Worm (Caenorhabditis elegans): ENCODE measurements around the gene ssp-35.
A peak's percentile ranks its signal among the peaks of the same experiment; 100 is the strongest.

Gene ssp-35

ce11 chrV:12303453-12304077, 39.9 kb upstream of the ssp-35 start (continued):
- TF ChIP-seq ces-1 (GFP tag; optimal IDR thresholded peaks at IDR 0.05), result no peak
- peak; percentile 64 for TF ChIP-seq ceh-63 (GFP tag; optimal IDR thresholded peaks at IDR 0.05)
- peak; percentile 85 for TF ChIP-seq jun-1 (tag; optimal IDR thresholded peaks at IDR 0.05)

ce11 chrV:12301985-12302591, 38.5 kb upstream of the ssp-35 start, which contains the start of the genes frm-7 and F55C5.17:
Gene frm-7 (plus strand): TSS chrV:12302484.
Gene F55C5.17 (plus strand): TSS chrV:12302541.
- TF ChIP-seq ceh-63 (GFP tag; optimal IDR thresholded peaks at IDR 0.05), result no peak
- TF ChIP-seq lin-35 (GFP tag; optimal IDR thresholded peaks at IDR 0.05), result peak in 1 of 2 experiments; percentile 25
- no peak for TF ChIP-seq efl-1 (optimal IDR thresholded peaks at IDR 0.05)
- TF ChIP-seq efl-1 (GFP tag; optimal IDR thresholded peaks at IDR 0.05 in 1 of 2), result peak in 1 of 2 experiments; percentile 90
- no peak for TF ChIP-seq fkh-8 (tag; optimal IDR thresholded peaks at IDR 0.05)
- no peak for TF ChIP-seq sptf-1 (tag; optimal IDR thresholded peaks at IDR 0.05)
- peak in 1 of 6 experiments; percentile 10 for TF ChIP-seq elt-3 (tag; optimal IDR thresholded peaks at IDR 0.05)
- TF ChIP-seq ama-1 (optimal IDR thresholded peaks at IDR 0.05), result no peak
- TF ChIP-seq ets-5 (GFP tag; IDR thresholded peaks at IDR 0.05), result no peak
- no peak for TF ChIP-seq unc-30 (tag; optimal IDR thresholded peaks at IDR 0.05)
- no peak for TF ChIP-seq hlh-4 (tag; optimal IDR thresholded peaks at IDR 0.05)
- TF ChIP-seq egl-13 (tag; optimal IDR thresholded peaks at IDR 0.05), result no peak
- TF ChIP-seq ztf-11 (tag; optimal IDR thresholded peaks at IDR 0.05), result no peak
- TF ChIP-seq mab-9 (GFP tag; IDR thresholded peaks at IDR 0.05), result no peak
- no peak for TF ChIP-seq C34B4.2 (tag; optimal IDR thresholded peaks at IDR 0.05)
- no peak for TF ChIP-seq grh-1 (GFP tag; IDR thresholded peaks at IDR 0.05)
- peak; percentile 25 for TF ChIP-seq lin-14 (GFP tag; optimal IDR thresholded peaks at IDR 0.05)
- no peak for TF ChIP-seq lsy-2 (tag; optimal IDR thresholded peaks at IDR 0.05)
- TF ChIP-seq ceh-88 (GFP tag; IDR thresholded peaks at IDR 0.05), result no peak
- no peak for TF ChIP-seq hpl-2 (GFP tag; optimal IDR thresholded peaks at IDR 0.05)
- TF ChIP-seq egl-27 (tag; optimal IDR thresholded peaks at IDR 0.05), result no peak
- TF ChIP-seq mep-1 (tag; optimal IDR thresholded peaks at IDR 0.05), result no peak
- TF ChIP-seq unc-98 (GFP tag; IDR thresholded peaks at IDR 0.05), result no peak
- no peak for TF ChIP-seq fos-1 (tag; optimal IDR thresholded peaks at IDR 0.05)
- no peak for TF ChIP-seq jun-1 (tag; optimal IDR thresholded peaks at IDR 0.05)
- no peak for TF ChIP-seq nhr-85 (tag)
- TF ChIP-seq nhr-71 (tag; optimal IDR thresholded peaks at IDR 0.05), result peak; percentile 43
- TF ChIP-seq fkh-10 (GFP tag; optimal IDR thresholded peaks at IDR 0.05), result no peak
- peak; percentile 72 for TF ChIP-seq elt-2 (tag; optimal IDR thresholded peaks at IDR 0.05)
- no peak for TF ChIP-seq zag-1 (tag; optimal IDR thresholded peaks at IDR 0.05)
- no peak for TF ChIP-seq aha-1 (tag; optimal IDR thresholded peaks at IDR 0.05)
- no peak for TF ChIP-seq snpc-4 (tag; optimal IDR thresholded peaks at IDR 0.05)
- no peak for TF ChIP-seq lin-15B (tag; optimal IDR thresholded peaks at IDR 0.05)
- TF ChIP-seq ztf-4 (tag; optimal IDR thresholded peaks at IDR 0.05), result no peak
- no peak for TF ChIP-seq efl-3 (GFP tag; optimal IDR thresholded peaks at IDR 0.05)
- TF ChIP-seq ceh-8 (GFP tag; optimal IDR thresholded peaks at IDR 0.05), result no peak
- peak; percentile 40 for TF ChIP-seq nhr-90 (tag; optimal IDR thresholded peaks at IDR 0.05; ENCODE audit: poor library complexity)
- no peak for TF ChIP-seq nhr-12 (tag; optimal IDR thresholded peaks at IDR 0.05)
- TF ChIP-seq pqm-1 (tag; optimal IDR thresholded peaks at IDR 0.05), result no peak
- TF ChIP-seq lin-13 (GFP tag; optimal IDR thresholded peaks at IDR 0.05), result no peak
- TF ChIP-seq unc-130 (tag; optimal IDR thresholded peaks at IDR 0.05), result no peak
- no peak for TF ChIP-seq sup-37 (GFP tag; optimal IDR thresholded peaks at IDR 0.05)
- TF ChIP-seq ceh-82 (tag; optimal IDR thresholded peaks at IDR 0.05), result no peak

Data from whole organism, L1 larva.